Worm (Caenorhabditis elegans): ENCODE results near the gene nish-1.

- no peak for TF ChIP-seq nhr-28 (tag; optimal IDR thresholded peaks at IDR 0.05)
- TF ChIP-seq pha-4 (tag; optimal IDR thresholded peaks at IDR 0.05) = no peak
- TF ChIP-seq ceh-82 (tag; optimal IDR thresholded peaks at IDR 0.05) = no peak
Measured at ce11 chrIV:10902476-10902875, 38.3 kb downstream of the nish-1 start.

All from whole organism, L3 larva.